Fruit fly (Drosophila melanogaster): Measurements from ENCODE around the gene Chsy.

Gene Chsy

dm6 chrX:15574384-15574783 lies 18.9 kb downstream of the Chsy start, which contains the start of gene CG9213 (continued):
- TF ChIP-seq sob (GFP tag; IDR thresholded peaks at IDR 0.05), result 0 out of 2 replicates have a peak, but pooled peaks have one; percentile 10
- no peak for TF ChIP-seq dmrt99B (tag; optimal IDR thresholded peaks at IDR 0.05)
- TF ChIP-seq nerfin-2 (GFP tag; IDR thresholded peaks at IDR 0.05; ENCODE audit: partially characterized antibody), result peak; percentile 68; the same call in 1 of the 2 replicates
- TF ChIP-seq CG15514 (GFP tag; optimal IDR thresholded peaks at IDR 0.05), result peak; percentile 19
- no peak for TF ChIP-seq gfzf (GFP tag; optimal IDR thresholded peaks at IDR 0.05)
- peak; percentile 57; the same call in 1 of the 2 replicates for TF ChIP-seq CG2129 (GFP tag; IDR thresholded peaks at IDR 0.05; ENCODE audit: partially characterized antibody)
- TF ChIP-seq sug (tag; optimal IDR thresholded peaks at IDR 0.05), result no peak
- no peak for TF ChIP-seq CG17186 (GFP tag; optimal IDR thresholded peaks at IDR 0.05)
- TF ChIP-seq sna (GFP tag; IDR thresholded peaks at IDR 0.05; ENCODE audit: partially characterized antibody), result peak; percentile 47; the same call in 1 of the 2 replicates
- peak; percentile 19 for TF ChIP-seq CG14710 (tag; optimal IDR thresholded peaks at IDR 0.05)
- peak; percentile 65 for TF ChIP-seq CG8281 (tag; optimal IDR thresholded peaks at IDR 0.05)
- TF ChIP-seq vvl (GFP tag; IDR thresholded peaks at IDR 0.05), result 0 out of 2 replicates have a peak, but pooled peaks have one; percentile 13
- peak; percentile 84 for TF ChIP-seq CG6791 (GFP tag; IDR thresholded peaks at IDR 0.05; ENCODE audit: partially characterized antibody)
- TF ChIP-seq bowl (GFP tag; IDR thresholded peaks at IDR 0.05), result no peak
- TF ChIP-seq row (GFP tag; IDR thresholded peaks at IDR 0.05), result peak; percentile 81
- TF ChIP-seq Sox100B (GFP tag; optimal IDR thresholded peaks at IDR 0.05), result no peak
- TF ChIP-seq CG6272 (GFP tag; IDR thresholded peaks at IDR 0.05), result 0 out of 2 replicates have a peak, but pooled peaks have one; percentile 7
- TF ChIP-seq tin (GFP tag; optimal IDR thresholded peaks at IDR 0.05), result no peak
- TF ChIP-seq grau (tag; optimal IDR thresholded peaks at IDR 0.05), result no peak
- TF ChIP-seq ato (GFP tag; IDR thresholded peaks at IDR 0.05; ENCODE audit: partially characterized antibody), result peak; percentile 63
- peak; percentile 64 for TF ChIP-seq HLH4C (GFP tag; IDR thresholded peaks at IDR 0.05; ENCODE audit: partially characterized antibody)
- TF ChIP-seq Doc3 (GFP tag; IDR thresholded peaks at IDR 0.05; ENCODE audit: partially characterized antibody), result peak; percentile 86
- peak; percentile 25 for TF ChIP-seq CG2120 (GFP tag; optimal IDR thresholded peaks at IDR 0.05)
- TF ChIP-seq Dbx (GFP tag; IDR thresholded peaks at IDR 0.05), result 0 out of 3 replicates have a peak, but pooled peaks have one; percentile 14
- TF ChIP-seq CG10959 (GFP tag; IDR thresholded peaks at IDR 0.05), result no peak
- TF ChIP-seq CG9876 (GFP tag; optimal IDR thresholded peaks at IDR 0.05), result peak; percentile 12
- TF ChIP-seq CG7963 (GFP tag; IDR thresholded peaks at IDR 0.05; ENCODE audit: partially characterized antibody), result peak; percentile 49; the same call in 1 of the 3 replicates
- no peak for TF ChIP-seq Ets65A (GFP tag)
- TF ChIP-seq zen (tag; optimal IDR thresholded peaks at IDR 0.05), result peak; percentile 18
- TF ChIP-seq amos (GFP tag; IDR thresholded peaks at IDR 0.05; ENCODE audit: partially characterized antibody), result peak; percentile 84
- no peak for TF ChIP-seq psq (GFP tag; optimal IDR thresholded peaks at IDR 0.05)
- TF ChIP-seq phol (tag; optimal IDR thresholded peaks at IDR 0.05), result peak; percentile 10
- TF ChIP-seq CG15479 (GFP tag; optimal IDR thresholded peaks at IDR 0.05), result no peak
- TF ChIP-seq CG9437 (GFP tag; optimal IDR thresholded peaks at IDR 0.05), result no peak
- TF ChIP-seq toy (GFP tag; IDR thresholded peaks at IDR 0.05), result no peak
- 0 out of 4 replicates have a peak, but pooled peaks have one; percentile 40 for TF ChIP-seq chinmo (GFP tag; IDR thresholded peaks at IDR 0.05; ENCODE audit: partially characterized antibody)
- 0 out of 3 replicates have a peak, but pooled peaks have one; percentile 44 for TF ChIP-seq CG34422 (GFP tag; IDR thresholded peaks at IDR 0.05)
- no peak for TF ChIP-seq nau (GFP tag; optimal IDR thresholded peaks at IDR 0.05)
- TF ChIP-seq B-H2 (GFP tag; optimal IDR thresholded peaks at IDR 0.05), result peak; percentile 21
- no peak for TF ChIP-seq sima (GFP tag; optimal IDR thresholded peaks at IDR 0.05)
- TF ChIP-seq Max (GFP tag; optimal IDR thresholded peaks at IDR 0.05), result no peak
- TF ChIP-seq Dp (GFP tag; optimal IDR thresholded peaks at IDR 0.05), result peak; percentile 34
- TF ChIP-seq Opbp (GFP tag; IDR thresholded peaks at IDR 0.05; ENCODE audit: partially characterized antibody), result peak; percentile 71; the same call in 2 of the 3 replicates
- TF ChIP-seq Ptx1 (GFP tag; IDR thresholded peaks at IDR 0.05), result 0 out of 2 replicates have a peak, but pooled peaks have one; percentile 12
- TF ChIP-seq BEAF-32 (GFP tag; optimal IDR thresholded peaks at IDR 0.05), result peak; percentile 78
- peak; percentile 39 for TF ChIP-seq CG1603 (tag; optimal IDR thresholded peaks at IDR 0.05)
- TF ChIP-seq sens (GFP tag), result peak; percentile 7
- TF ChIP-seq Myb (GFP tag; optimal IDR thresholded peaks at IDR 0.05), result peak; percentile 35

All from whole organism, embryonic.